Fruit fly (Drosophila melanogaster): ENCODE data around the gene CG17190.
A peak's percentile ranks its signal among the peaks of the same experiment; 100 is the strongest.

DNA sequence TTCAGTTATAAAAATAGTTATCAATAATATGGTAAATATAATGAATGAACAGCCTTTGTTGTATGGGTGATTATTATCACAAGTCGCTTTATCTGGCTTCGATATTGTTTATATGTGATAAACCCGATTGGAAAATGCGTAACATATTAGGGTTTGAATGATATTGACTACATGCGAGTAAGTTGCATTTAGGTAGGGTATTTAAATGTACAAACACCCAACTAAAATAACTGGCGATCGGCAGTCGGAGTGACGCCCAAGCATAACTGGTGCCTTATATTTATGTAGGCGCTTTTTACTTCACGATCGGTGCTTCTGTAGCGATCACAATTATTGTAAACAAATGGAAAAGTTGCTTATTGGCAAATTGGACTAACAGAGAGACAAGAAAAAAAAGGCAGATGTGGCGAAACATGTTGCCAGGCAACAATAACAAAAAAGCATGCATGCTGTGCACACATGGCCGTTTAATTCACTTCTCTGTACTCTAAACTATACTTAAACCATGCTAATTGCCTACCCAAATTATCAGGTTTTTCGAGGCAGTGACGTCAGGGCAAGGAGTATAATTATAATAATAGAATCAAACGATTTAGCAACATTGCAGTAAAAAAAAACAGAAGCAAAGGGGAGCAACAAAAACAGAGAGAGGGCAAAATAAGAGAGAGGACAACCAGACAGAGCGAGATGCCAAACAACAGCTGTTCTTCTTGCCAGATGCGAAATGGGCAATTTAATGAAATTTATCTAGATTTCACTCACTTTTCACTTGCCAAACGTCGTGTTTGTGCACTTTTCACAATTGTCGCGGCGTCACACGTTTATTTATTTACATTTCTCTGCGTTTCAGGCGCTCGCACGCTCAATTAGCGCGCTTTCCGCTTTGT is 5.7 kb downstream of the CG17190 start:
- no peak for TF ChIP-seq CG17806 (tag; optimal IDR thresholded peaks at IDR 0.05)
- TF ChIP-seq CG8301 (tag; optimal IDR thresholded peaks at IDR 0.05) = no peak
- TF ChIP-seq D1 (tag; optimal IDR thresholded peaks at IDR 0.05) = peak; percentile 5
- TF ChIP-seq CG13204 (GFP tag; optimal IDR thresholded peaks at IDR 0.05) = no peak
- 0 out of 2 replicates have a peak, but pooled peaks have one; percentile 39 for TF ChIP-seq CG12605 (GFP tag; IDR thresholded peaks at IDR 0.05)
- no peak for TF ChIP-seq rn (GFP tag; IDR thresholded peaks at IDR 0.05)
- no peak for TF ChIP-seq EcR (GFP tag; optimal IDR thresholded peaks at IDR 0.05)
- TF ChIP-seq CG10348 (GFP tag; IDR thresholded peaks at IDR 0.05) = no peak
- TF ChIP-seq CG14655 (GFP tag; optimal IDR thresholded peaks at IDR 0.05) = peak; percentile 47
- TF ChIP-seq gl (tag; optimal IDR thresholded peaks at IDR 0.05) = no peak
